Worm (Caenorhabditis elegans) whole organism, L3 larva: ENCODE data around the gene Y116A8B.4.

Source experiments
- R02D3.7 ChIP-seq: fragments of 150-350 bp; optimal IDR thresholded peaks from 2 replicates; lab custom pipeline; 2014; ENCODE audit warnings: missing biosample characterization, missing genetic modification characterization
- ZK546.5 ChIP-seq: sonication (generic microtip); optimal IDR thresholded peaks from 2 replicates; lab custom pipeline; 2017; ENCODE audit warnings: missing biosample characterization, missing genetic modification characterization
- aly-2 ChIP-seq: fragments of 150-350 bp; optimal IDR thresholded peaks from 2 replicates; lab custom pipeline; 2014; ENCODE audit warnings: missing biosample characterization, missing genetic modification characterization
- ama-1 ChIP-seq: fragments of 150-350 bp; optimal IDR thresholded peaks from 2 replicates; lab custom pipeline; 2018
- ceh-16 ChIP-seq: sonication (generic microtip); optimal IDR thresholded peaks from 2 replicates; lab custom pipeline; 2017; ENCODE audit warnings: missing biosample characterization, missing genetic modification characterization
- ceh-28 ChIP-seq: fragments of 150-350 bp; optimal IDR thresholded peaks from 2 replicates; lab custom pipeline; 2014; ENCODE audit warnings: missing biosample characterization, missing genetic modification reagents, missing genetic modification characterization
- ceh-82 ChIP-seq: fragments of 150-350 bp; optimal IDR thresholded peaks from 2 replicates; lab custom pipeline; 2014; ENCODE audit warnings: missing biosample characterization, missing genetic modification characterization
- ceh-9 ChIP-seq: sonication (generic microtip); optimal IDR thresholded peaks from 2 replicates; lab custom pipeline; 2018; ENCODE audit warnings: missing biosample characterization, missing genetic modification characterization
- daf-12 ChIP-seq: fragments of 150-350 bp; optimal IDR thresholded peaks from 2 replicates; lab custom pipeline; 2014; ENCODE audit warnings: missing biosample characterization, missing genetic modification reagents, missing genetic modification characterization
- egl-27 ChIP-seq: sonication (generic microtip); optimal IDR thresholded peaks from 4 replicates; lab custom pipeline; 2017; ENCODE audit warnings: missing biosample characterization, missing genetic modification reagents, missing genetic modification characterization
- egl-5 ChIP-seq: fragments of 150-350 bp; optimal IDR thresholded peaks from 2 replicates; lab custom pipeline; 2017; ENCODE audit warnings: missing biosample characterization, missing genetic modification reagents, missing genetic modification characterization, inconsistent platforms
- elt-1 ChIP-seq: fragments of 150-350 bp; optimal IDR thresholded peaks from 2 replicates; lab custom pipeline; 2014; ENCODE audit warnings: missing biosample characterization, missing genetic modification characterization
- elt-2 ChIP-seq: sonication (generic microtip); optimal IDR thresholded peaks from 2 replicates; lab custom pipeline; 2016; ENCODE audit warnings: missing genetic modification reagents, mild to moderate bottlenecking, missing genetic modification characterization, missing compliant biosample characterization
- elt-3 ChIP-seq, 3 experiments: fragments of 150-350 bp in 1 of 3; sonication (generic microtip) in 2 of 3; optimal IDR thresholded peaks; 2 replicates in 2 of 3; 4 replicates in 1 of 3; lab custom pipeline; 2014 to 2017; ENCODE audit warnings: missing biosample characterization in 3 of 3, missing genetic modification characterization in 3 of 3
- eor-1 ChIP-seq, 2 experiments: fragments of 150-350 bp; optimal IDR thresholded peaks; 2 replicates each; lab custom pipeline; 2014 to 2018; ENCODE audit warnings: missing biosample characterization in 2 of 2, missing genetic modification characterization in 2 of 2
- fkh-10 ChIP-seq: sonication (generic microtip); optimal IDR thresholded peaks from 2 replicates; lab custom pipeline; 2017; ENCODE audit warnings: missing biosample characterization, missing genetic modification reagents, missing genetic modification characterization
- fkh-2 ChIP-seq: fragments of 150-350 bp; optimal IDR thresholded peaks from 2 replicates; lab custom pipeline; 2014; ENCODE audit warnings: missing biosample characterization, missing genetic modification reagents, missing genetic modification characterization
- fos-1 ChIP-seq: fragments of 150-350 bp; optimal IDR thresholded peaks from 2 replicates; lab custom pipeline; 2014; ENCODE audit warnings: missing biosample characterization, missing genetic modification characterization
- hmg-11 ChIP-seq: sonication (generic microtip); optimal IDR thresholded peaks from 2 replicates; lab custom pipeline; 2016; ENCODE audit warnings: missing genetic modification characterization, missing compliant biosample characterization
- jun-1 ChIP-seq: fragments of 150-350 bp; optimal IDR thresholded peaks from 2 replicates; lab custom pipeline; 2014; ENCODE audit warnings: missing biosample characterization, missing genetic modification reagents, missing genetic modification characterization
- lin-15B ChIP-seq: fragments of 150-350 bp; optimal IDR thresholded peaks from 2 replicates; lab custom pipeline; 2014; ENCODE audit warnings: missing biosample characterization, missing genetic modification characterization
- lin-39 ChIP-seq: fragments of 150-350 bp; optimal IDR thresholded peaks from 2 replicates; lab custom pipeline; 2018; ENCODE audit warnings: missing biosample characterization, missing genetic modification reagents, missing genetic modification characterization
- mml-1 ChIP-seq: fragments of 150-350 bp; sonication (generic microtip); optimal IDR thresholded peaks from 3 replicates; lab custom pipeline; 2014; ENCODE audit warnings: missing biosample characterization, missing genetic modification characterization
- nfya-1 ChIP-seq: sonication (generic microtip); optimal IDR thresholded peaks from 2 replicates; lab custom pipeline; 2017; ENCODE audit warnings: missing genetic modification characterization, mild to moderate bottlenecking, missing compliant biosample characterization, antibody characterized with exemption, moderate library complexity; ENCODE audit not compliant: insufficient read depth
- nhr-11 ChIP-seq: fragments of 150-350 bp; optimal IDR thresholded peaks from 2 replicates; lab custom pipeline; 2014; ENCODE audit warnings: missing biosample characterization, missing genetic modification characterization
- nhr-12 ChIP-seq: fragments of 150-350 bp; optimal IDR thresholded peaks from 2 replicates; lab custom pipeline; 2014; ENCODE audit warnings: missing biosample characterization, missing genetic modification characterization
- nhr-23 ChIP-seq: fragments of 150-350 bp; optimal IDR thresholded peaks from 2 replicates; lab custom pipeline; 2014; ENCODE audit warnings: missing biosample characterization, missing genetic modification reagents, missing genetic modification characterization
- nhr-25 ChIP-seq: sonication (generic microtip); optimal IDR thresholded peaks from 2 replicates; lab custom pipeline; 2017; ENCODE audit warnings: missing biosample characterization, missing genetic modification characterization
- nhr-28 ChIP-seq: fragments of 150-350 bp; optimal IDR thresholded peaks from 2 replicates; lab custom pipeline; 2014; ENCODE audit warnings: missing biosample characterization, missing genetic modification characterization
- nhr-43 ChIP-seq: sonication (generic microtip); optimal IDR thresholded peaks from 2 replicates; lab custom pipeline; 2016; ENCODE audit warnings: mild to moderate bottlenecking, missing genetic modification characterization, missing compliant biosample characterization; ENCODE audit not compliant: poor library complexity, severe bottlenecking
- nhr-67 ChIP-seq: fragments of 150-350 bp; optimal IDR thresholded peaks from 2 replicates; lab custom pipeline; 2014; ENCODE audit warnings: missing biosample characterization, missing genetic modification characterization
- nhr-76 ChIP-seq: fragments of 150-350 bp; sonication (generic microtip); optimal IDR thresholded peaks from 5 replicates; lab custom pipeline; 2014; ENCODE audit warnings: missing biosample characterization, missing genetic modification characterization
- nhr-77 ChIP-seq: fragments of 150-350 bp; optimal IDR thresholded peaks from 2 replicates; lab custom pipeline; 2014; ENCODE audit warnings: missing biosample characterization, missing genetic modification characterization
- pha-4 ChIP-seq: fragments of 150-350 bp; optimal IDR thresholded peaks from 2 replicates; lab custom pipeline; 2014; ENCODE audit warnings: missing biosample characterization, missing genetic modification reagents, missing genetic modification characterization
- pqm-1 ChIP-seq: fragments of 150-350 bp; optimal IDR thresholded peaks from 2 replicates; lab custom pipeline; 2017; ENCODE audit warnings: missing biosample characterization, missing genetic modification characterization, inconsistent platforms
- skn-1 ChIP-seq: fragments of 150-350 bp; optimal IDR thresholded peaks from 2 replicates; lab custom pipeline; 2014; ENCODE audit warnings: missing biosample characterization, missing genetic modification characterization
- snpc-4 ChIP-seq: fragments of 150-350 bp; optimal IDR thresholded peaks from 2 replicates; lab custom pipeline; 2014; ENCODE audit warnings: missing biosample characterization, missing genetic modification characterization
- unc-39 ChIP-seq: sonication (generic microtip); optimal IDR thresholded peaks from 4 replicates; lab custom pipeline; 2017; ENCODE audit warnings: missing biosample characterization, missing genetic modification characterization
- unc-62 ChIP-seq: fragments of 150-350 bp; sonication (generic microtip); optimal IDR thresholded peaks from 4 replicates; lab custom pipeline; 2014; ENCODE audit warnings: missing biosample characterization, missing genetic modification reagents, missing genetic modification characterization
- zag-1 ChIP-seq: fragments of 150-350 bp; optimal IDR thresholded peaks from 2 replicates; lab custom pipeline; 2014; ENCODE audit warnings: missing biosample characterization, missing genetic modification characterization

Y116A8B.4 gene

DNA sequence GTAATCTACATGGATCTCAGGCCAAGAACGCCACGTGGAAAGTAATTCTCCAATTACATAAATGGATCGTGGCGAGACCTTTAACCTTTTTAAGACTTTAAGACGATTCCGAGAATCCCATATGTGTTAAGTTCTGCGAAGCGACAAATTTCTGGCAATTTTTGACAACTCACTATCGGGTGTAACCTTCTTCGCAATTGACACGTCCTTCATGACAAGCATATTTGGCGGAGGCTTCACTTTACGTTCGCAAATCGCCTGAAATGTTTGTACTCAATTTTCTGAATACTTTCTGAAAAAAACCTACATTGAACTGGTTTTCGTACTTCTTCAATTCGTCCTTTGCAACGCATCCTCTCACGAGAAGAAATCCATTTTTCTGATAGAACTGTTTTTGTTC is 35.2 kb downstream of the Y116A8B.4 start:
- TF ChIP-seq nhr-76 (tag; lab: Kevin White, UChicago) (no peak), skn-1 (tag; lab: Kevin White, UChicago) (no peak), mml-1 (no peak), egl-27 (tag; lab: Kevin White, UChicago) (no peak)
- TF ChIP-seq, all 47 proteins: peak for 0

DNA sequence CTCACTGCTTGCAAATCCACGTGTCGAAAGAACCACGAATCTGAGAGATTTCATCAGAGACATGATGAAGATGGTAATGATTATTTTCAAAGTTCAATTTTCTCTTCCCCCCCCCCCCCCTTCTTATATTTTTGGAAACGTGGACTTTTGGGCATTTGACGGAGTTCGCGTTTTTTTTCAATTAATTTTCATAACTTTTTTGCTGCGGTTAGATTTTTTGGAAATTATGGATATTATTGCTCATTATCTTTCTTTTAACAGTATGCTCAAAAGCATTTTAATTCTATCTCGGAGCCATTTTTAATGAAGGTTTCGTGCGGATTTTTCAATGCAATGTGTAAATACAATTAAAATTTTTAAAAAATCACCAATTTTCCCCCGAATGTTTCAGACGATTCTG is 35.7 kb downstream of the Y116A8B.4 start, which contains the start of gene phyh-1:
Gene phyh-1 (minus strand): TSS at position 101 of the 400 bp plus-strand sequence.
- TF ChIP-seq fkh-2 (tag; lab: Kevin White, UChicago) (no peak), unc-62 (GFP tag; lab: Kevin White, UChicago) (no peak), nhr-43 (no peak)

DNA sequence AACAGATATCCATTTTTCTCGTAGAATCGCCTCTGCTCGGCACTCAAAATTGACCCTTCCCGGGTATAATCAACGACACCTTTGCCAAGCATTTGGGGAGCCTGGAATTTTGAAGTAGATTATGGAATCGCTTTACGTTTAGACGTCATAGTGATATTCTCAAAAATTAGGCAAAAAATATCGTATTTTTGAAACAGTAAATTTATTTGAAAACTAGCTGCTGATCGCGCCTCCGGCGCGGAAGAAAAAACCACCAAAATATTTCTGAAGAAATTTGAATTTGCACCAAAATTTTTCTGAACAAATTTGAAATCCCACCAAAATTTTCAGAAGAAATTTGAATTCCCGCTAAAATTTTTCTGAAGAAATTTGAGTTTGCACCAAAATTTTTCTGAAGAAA is 38.8 kb downstream of the Y116A8B.4 start, which contains the start of gene ZK550.6:
Gene ZK550.6 (minus strand): TSS at position 101 of the 400 bp plus-strand sequence.
- TF ChIP-seq mml-1 (no peak), nhr-11 (tag; lab: Kevin White, UChicago) (no peak), zag-1 (tag; lab: Kevin White, UChicago) (no peak), nhr-76 (tag; lab: Kevin White, UChicago) (no peak), ceh-82 (tag; lab: Kevin White, UChicago) (no peak), R02D3.7 (no peak), aly-2 (tag; lab: Kevin White, UChicago) (no peak), lin-15B (no peak), fkh-10 (GFP tag; lab: Kevin White, UChicago) (no peak), nhr-23 (tag; lab: Kevin White, UChicago) (no peak), nhr-77 (tag; lab: Kevin White, UChicago) (no peak), ceh-28 (tag; lab: Kevin White, UChicago) (no peak), nhr-67 (no peak), hmg-11 (tag; lab: Kevin White, UChicago) (no peak), nfya-1 (no peak), skn-1 (tag; lab: Kevin White, UChicago) (no peak)

DNA sequence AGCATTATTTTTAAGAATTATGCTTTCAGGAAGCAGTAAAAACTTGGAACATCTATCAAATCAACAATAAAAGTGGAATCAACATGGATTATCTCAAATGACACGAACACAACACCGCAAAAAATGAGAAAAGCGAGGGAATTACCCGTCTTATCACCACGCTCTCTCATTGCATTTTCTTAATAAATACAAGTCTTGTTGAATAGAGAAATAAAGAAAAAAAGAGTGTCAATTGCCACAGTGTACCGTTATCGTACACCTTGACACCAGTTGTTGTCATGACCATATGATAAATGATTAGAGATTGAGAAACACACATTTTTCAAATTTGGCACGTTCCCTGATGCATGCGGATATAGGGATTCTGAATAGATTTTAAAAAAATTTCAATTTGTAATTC is 40.1 kb downstream of the Y116A8B.4 start:
- TF ChIP-seq nhr-23 (tag; lab: Kevin White, UChicago) (peak; percentile 56), lin-15B (no peak), nfya-1 (peak; percentile 28), elt-1 (tag; lab: Kevin White, UChicago) (no peak), nhr-67 (no peak), pqm-1 (tag; lab: Kevin White, UChicago) (peak; percentile 93), daf-12 (tag; lab: Kevin White, UChicago) (no peak), lin-39 (tag; lab: Kevin White, UChicago) (no peak), ZK546.5 (tag; lab: Kevin White, UChicago) (no peak), skn-1 (tag; lab: Kevin White, UChicago) (no peak), zag-1 (tag; lab: Kevin White, UChicago) (no peak), jun-1 (peak; percentile 10), fos-1 (no peak), ceh-82 (tag; lab: Kevin White, UChicago) (no peak), elt-2 (tag; lab: Kevin White, UChicago) (peak; percentile 96), nhr-25 (tag; lab: Kevin White, UChicago) (no peak), ceh-16 (tag; lab: Kevin White, UChicago) (no peak), ceh-9 (tag; lab: Kevin White, UChicago) (no peak), egl-5 (tag; lab: Kevin White, UChicago) (no peak), ama-1 (lab: Kevin White, UChicago) (no peak), eor-1 (tag; optimal IDR thresholded peaks at IDR 0.05; lab: Kevin White, UChicago) (no peak), nhr-77 (tag; lab: Kevin White, UChicago) (no peak), nhr-43 (peak; percentile 28), fkh-10 (GFP tag; lab: Kevin White, UChicago) (no peak), unc-39 (no peak), R02D3.7 (no peak), nhr-76 (tag; lab: Kevin White, UChicago) (peak; percentile 85), elt-3 (tag; optimal IDR thresholded peaks at IDR 0.05; lab: Kevin White, UChicago) (no peak), snpc-4 (tag; lab: Kevin White, UChicago) (no peak), nhr-28 (no peak), hmg-11 (tag; lab: Kevin White, UChicago) (no peak), pha-4 (tag; lab: Kevin White, UChicago) (peak; percentile 64), nhr-12 (tag; lab: Kevin White, UChicago) (no peak), aly-2 (tag; lab: Kevin White, UChicago) (no peak)
